Worm (Caenorhabditis elegans) whole organism, early embryonic: ENCODE data around the gene Y62E10A.23.
A peak's percentile ranks its signal among the peaks of the same experiment; 100 is the strongest.

Experiments used
- B0310.2 ChIP-seq: sonication (generic microtip); optimal IDR thresholded peaks from 2 replicates; lab custom pipeline; 2016; ENCODE audit warnings: mild to moderate bottlenecking, missing genetic modification characterization, missing compliant biosample characterization
- F13C5.2 ChIP-seq: sonication (generic microtip); optimal IDR thresholded peaks from 2 replicates; lab custom pipeline; 2017; ENCODE audit warnings: mild to moderate bottlenecking, missing genetic modification characterization, inconsistent platforms, missing compliant biosample characterization
- aly-1 ChIP-seq: sonication (generic microtip); optimal IDR thresholded peaks from 2 replicates; lab custom pipeline; 2016; ENCODE audit warnings: missing genetic modification characterization, missing compliant biosample characterization
- ama-1 ChIP-seq: fragments of 150-350 bp; optimal IDR thresholded peaks from 2 replicates; lab custom pipeline; 2014
- ceh-13 ChIP-seq: fragments of 200-800 bp; sonication (Bioruptor generic); optimal IDR thresholded peaks from 2 replicates; lab custom pipeline; 2018; ENCODE audit warnings: mild to moderate bottlenecking, missing genetic modification characterization, missing compliant biosample characterization
- ceh-36 ChIP-seq: sonication (generic microtip); optimal IDR thresholded peaks from 2 replicates; lab custom pipeline; 2016; ENCODE audit warnings: missing genetic modification characterization, inconsistent platforms, missing compliant biosample characterization
- ets-7 ChIP-seq: sonication (generic microtip); optimal IDR thresholded peaks from 2 replicates; lab custom pipeline; 2016; ENCODE audit warnings: missing genotype, missing genetic modification characterization, missing compliant biosample characterization
- flt-1 ChIP-seq: fragments of 200-800 bp; sonication (Bioruptor generic); IDR thresholded peaks from 2 replicates; pipeline ENCODE4 v1.3.6; 2022; ENCODE audit warnings: missing genetic modification characterization, missing compliant biosample characterization
- hmbx-1 ChIP-seq: sonication (generic microtip); optimal IDR thresholded peaks from 2 replicates; lab custom pipeline; 2016; ENCODE audit warnings: mild to moderate bottlenecking, missing genetic modification characterization, missing compliant biosample characterization
- hmg-4 ChIP-seq: fragments of 200-800 bp; sonication (Bioruptor generic); optimal IDR thresholded peaks from 2 replicates; lab custom pipeline; 2018; ENCODE audit warnings: mild to moderate bottlenecking, missing genetic modification characterization, missing compliant biosample characterization
- hnd-1 ChIP-seq: sonication (generic microtip); optimal IDR thresholded peaks from 2 replicates; lab custom pipeline; 2016; ENCODE audit warnings: missing genetic modification characterization, missing compliant biosample characterization
- pes-1 ChIP-seq: fragments of 200-800 bp; sonication (Bioruptor generic); IDR thresholded peaks from 2 replicates; pipeline ENCODE4 v1.3.6; 2022; ENCODE audit warnings: missing genetic modification reagents, missing genetic modification characterization, missing compliant biosample characterization
- scrt-1 ChIP-seq: fragments of 200-800 bp; sonication (Bioruptor generic); IDR thresholded peaks from 2 replicates; pipeline ENCODE4 v1.3.6; 2022; ENCODE audit warnings: missing genetic modification characterization, missing compliant biosample characterization
- sea-1 ChIP-seq: fragments of 200-800 bp; sonication (Bioruptor generic); conservative IDR thresholded peaks from 2 replicates; pipeline ENCODE4 v1.3.6; 2022; ENCODE audit warnings: missing genetic modification characterization, missing compliant biosample characterization
- tbx-11 ChIP-seq: fragments of 200-800 bp; sonication (Bioruptor generic); IDR thresholded peaks from 2 replicates; pipeline ENCODE4 v1.3.6; 2022; ENCODE audit warnings: missing genetic modification characterization, missing compliant biosample characterization
- tbx-37 ChIP-seq: fragments of 200-800 bp; sonication (Bioruptor generic); conservative IDR thresholded peaks from 2 replicates; pipeline ENCODE4 v1.3.6; 2022; ENCODE audit warnings: missing genetic modification reagents, missing genetic modification characterization, missing compliant biosample characterization
- tra-4 ChIP-seq: sonication (generic microtip); optimal IDR thresholded peaks from 2 replicates; lab custom pipeline; 2017; ENCODE audit warnings: missing genetic modification characterization, missing compliant biosample characterization

Gene Y62E10A.23

ce11 chrIV:13371699-13372098, 14.4 kb upstream of the Y62E10A.23 start, which contains the start of gene Y62E10A.6:
Gene Y62E10A.6, plus strand, starts transcription at chrIV:13371999.
- TF ChIP-seq sea-1 (GFP tag; lab: Robert Waterston, UW) (no peak), hmbx-1 (no peak), tra-4 (no peak), B0310.2 (tag; lab: Kevin White, UChicago) (no peak), aly-1 (no peak), hnd-1 (tag; lab: Kevin White, UChicago) (no peak), ama-1 (lab: Kevin White, UChicago) (no peak), F13C5.2 (tag; lab: Kevin White, UChicago) (no peak), pes-1 (GFP tag; lab: Robert Waterston, UW) (no peak), ceh-36 (tag; lab: Kevin White, UChicago) (no peak), tbx-11 (GFP tag; lab: Robert Waterston, UW) (no peak), tbx-37 (no peak), scrt-1 (GFP tag; lab: Robert Waterston, UW) (no peak), flt-1 (no peak), hmg-4 (no peak), ets-7 (tag; lab: Kevin White, UChicago) (no peak), ceh-13 (no peak)

DNA sequence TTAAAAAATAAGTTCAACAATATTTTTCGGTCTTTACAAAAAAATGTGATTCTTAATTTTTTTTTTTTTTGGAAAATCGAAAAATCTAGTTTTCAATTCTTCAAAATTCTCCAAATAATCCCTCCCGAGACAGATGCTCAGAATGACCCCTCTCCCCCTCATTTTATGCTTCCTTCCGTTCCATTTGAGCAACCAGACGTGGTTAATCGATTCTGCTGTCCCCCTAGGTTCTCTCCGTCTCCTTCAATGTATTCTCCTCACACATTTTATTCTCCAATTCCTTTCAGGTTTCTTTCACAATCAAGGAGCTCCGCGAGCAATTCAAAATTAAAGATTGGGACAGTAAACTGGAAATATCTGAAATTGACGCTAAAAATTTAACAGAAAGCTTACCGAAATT, 11.2 kb upstream of the Y62E10A.23 start:
- no peak for TF ChIP-seq hmbx-1
- TF ChIP-seq tra-4, result no peak
- TF ChIP-seq flt-1, result no peak
- no peak for TF ChIP-seq tbx-37
- no peak for TF ChIP-seq ceh-13
- no peak for TF ChIP-seq hmg-4
- no peak for TF ChIP-seq tbx-11 (GFP tag; lab: Robert Waterston, UW)
- no peak for TF ChIP-seq ets-7 (tag; lab: Kevin White, UChicago)
- TF ChIP-seq ama-1 (lab: Kevin White, UChicago), result no peak
- no peak for TF ChIP-seq F13C5.2 (tag; lab: Kevin White, UChicago)
- TF ChIP-seq hnd-1 (tag; lab: Kevin White, UChicago), result no peak
- TF ChIP-seq scrt-1 (GFP tag; lab: Robert Waterston, UW), result no peak

- TF ChIP-seq pes-1 (GFP tag; lab: Robert Waterston, UW) (no peak), hnd-1 (tag; lab: Kevin White, UChicago) (no peak), B0310.2 (tag; lab: Kevin White, UChicago) (no peak), scrt-1 (GFP tag; lab: Robert Waterston, UW) (no peak), aly-1 (no peak), hmg-4 (no peak), tbx-37 (no peak), tra-4 (no peak), ceh-13 (no peak), ama-1 (lab: Kevin White, UChicago) (no peak), flt-1 (no peak), tbx-11 (GFP tag; lab: Robert Waterston, UW) (no peak), F13C5.2 (tag; lab: Kevin White, UChicago) (no peak), hmbx-1 (no peak), ets-7 (tag; lab: Kevin White, UChicago) (no peak), ceh-36 (tag; lab: Kevin White, UChicago) (no peak)
These were observed 8.4 kb upstream of the Y62E10A.23 start, which contains the start of gene mau-8 for ce11 chrIV:13377716-13378115. Gene mau-8, plus strand, starts transcription at chrIV:13378016.

DNA sequence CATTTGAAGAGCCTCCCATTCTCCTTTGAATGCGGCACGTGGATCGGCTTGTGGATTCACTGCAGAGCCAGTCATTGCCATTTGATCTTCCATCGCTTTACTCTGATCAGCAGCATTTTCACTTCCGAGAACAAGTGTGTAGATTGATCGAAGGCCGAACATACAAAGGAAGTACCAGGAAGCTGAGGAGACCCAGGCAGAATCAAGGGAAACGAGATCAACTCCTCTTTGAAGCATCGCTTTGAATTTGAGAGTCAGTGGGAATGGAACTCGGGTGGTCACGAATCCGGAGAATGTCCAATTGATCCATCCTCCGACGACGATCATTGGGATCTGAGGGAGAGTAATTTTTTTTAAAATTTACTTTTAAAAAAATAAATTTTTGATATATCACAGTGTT, 5.6 kb upstream of the Y62E10A.23 start:
- TF ChIP-seq hnd-1 (tag; lab: Kevin White, UChicago) (no peak), aly-1 (no peak), ama-1 (lab: Kevin White, UChicago) (peak; percentile 28)

ce11 chrIV:13381823-13382222, 4.3 kb upstream of the Y62E10A.23 start, which contains the start of gene emc-3:
Gene emc-3, minus strand, starts transcription at chrIV:13381923.
- TF ChIP-seq tbx-37 (no peak), aly-1 (no peak), F13C5.2 (tag; lab: Kevin White, UChicago) (no peak)

DNA sequence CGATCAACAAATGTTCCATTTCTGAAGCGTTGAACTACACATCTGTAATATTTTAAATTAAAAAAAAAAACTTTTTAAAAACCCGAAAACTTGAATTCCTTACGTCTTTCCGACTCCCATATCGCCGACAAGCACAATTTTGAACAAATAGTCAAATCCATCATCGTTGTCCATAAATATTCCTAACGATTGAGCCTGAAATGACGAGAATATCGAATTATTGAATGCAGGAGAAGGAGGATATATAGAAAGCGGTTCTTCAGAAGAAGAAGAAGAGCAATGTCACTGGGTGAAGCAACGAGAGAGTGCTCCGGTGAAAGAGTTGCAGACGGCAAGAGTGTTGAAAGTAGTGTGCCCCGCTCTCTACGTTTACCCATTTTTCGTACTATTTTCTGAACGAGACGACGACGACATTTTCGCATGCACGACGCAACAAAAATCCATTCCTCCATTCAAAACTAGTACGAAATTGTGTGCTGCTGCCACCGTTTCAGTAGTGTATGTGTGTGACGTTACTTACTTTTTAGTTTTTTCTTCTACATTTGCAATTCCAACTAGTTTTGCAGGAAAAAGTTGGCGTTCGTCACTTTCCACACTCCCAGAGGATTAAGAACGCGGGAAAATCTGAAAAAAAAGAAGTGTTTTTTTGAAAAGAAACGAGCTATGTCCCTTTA, 2.2 kb upstream of the Y62E10A.23 start, which contains the start of gene rab-19:
TSS of gene rab-19 (minus strand) at position 624 of the 674 bp plus-strand sequence.
- TF ChIP-seq B0310.2 (tag; lab: Kevin White, UChicago) (no peak), F13C5.2 (tag; lab: Kevin White, UChicago) (peak; percentile 17), aly-1 (no peak)

DNA sequence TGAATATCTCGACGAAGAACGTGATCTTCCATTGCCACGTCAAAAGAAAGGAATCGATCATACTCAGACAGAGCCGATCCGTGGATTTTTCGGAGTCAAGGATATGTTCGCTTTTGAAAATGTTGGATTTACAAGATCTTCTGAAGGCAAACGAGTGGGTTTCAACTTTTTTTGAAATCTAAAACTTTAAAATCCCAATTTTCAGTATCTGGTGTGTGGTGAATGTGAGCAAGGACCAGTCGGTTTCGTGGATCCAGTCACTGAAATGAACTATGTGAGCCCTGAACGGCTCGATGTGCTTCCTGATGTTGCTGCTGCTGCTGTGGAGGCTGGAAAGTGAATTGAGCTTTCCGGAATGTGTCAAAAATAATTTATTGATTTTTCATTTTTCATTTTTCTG, 779 bp downstream of the Y62E10A.23 start, which contains the start of gene lsm-3:
TSS of gene lsm-3 (plus strand) at position 301 of the 400 bp plus-strand sequence.
- no peak for TF ChIP-seq hnd-1 (tag; lab: Kevin White, UChicago)
- TF ChIP-seq sea-1 (GFP tag; lab: Robert Waterston, UW), result no peak
- no peak for TF ChIP-seq ceh-13
- TF ChIP-seq F13C5.2 (tag; lab: Kevin White, UChicago), result no peak
- no peak for TF ChIP-seq tbx-37
- no peak for TF ChIP-seq aly-1
- TF ChIP-seq hmg-4, result no peak
- no peak for TF ChIP-seq pes-1 (GFP tag; lab: Robert Waterston, UW)
- no peak for TF ChIP-seq ets-7 (tag; lab: Kevin White, UChicago)
- TF ChIP-seq B0310.2 (tag; lab: Kevin White, UChicago), result no peak
- TF ChIP-seq scrt-1 (GFP tag; lab: Robert Waterston, UW), result no peak
- TF ChIP-seq flt-1, result no peak
- TF ChIP-seq ama-1 (lab: Kevin White, UChicago), result no peak
- TF ChIP-seq ceh-36 (tag; lab: Kevin White, UChicago), result no peak
- no peak for TF ChIP-seq tra-4

- TF ChIP-seq F13C5.2 (tag; lab: Kevin White, UChicago) (no peak), hmbx-1 (no peak), hmg-4 (no peak), pes-1 (GFP tag; lab: Robert Waterston, UW) (no peak), B0310.2 (tag; lab: Kevin White, UChicago) (no peak), tra-4 (no peak), ceh-13 (no peak), hnd-1 (tag; lab: Kevin White, UChicago) (no peak)
These were observed 2.7 kb downstream of the Y62E10A.23 start for ce11 chrIV:13388779-13389178.
